Fruit fly (Drosophila melanogaster) whole organism, embryonic: ENCODE measurements around the gene Nepl9.

Experiments used
- Blimp-1 ChIP-seq: fragments of 200-800 bp; sonication (Bioruptor generic); optimal IDR thresholded peaks from 3 replicates; lab custom pipeline; 2018; ENCODE audit warnings: missing biosample characterization, missing genetic modification characterization, mild to moderate bottlenecking, moderate library complexity, missing genetic modification reagents
- BtbVII ChIP-seq: fragments of 200-800 bp; sonication (Bioruptor generic); optimal IDR thresholded peaks from 3 replicates; lab custom pipeline; 2017; ENCODE audit warnings: missing biosample characterization, mild to moderate bottlenecking, missing genetic modification characterization
- CG10267 ChIP-seq: fragments of 200-800 bp; sonication (Bioruptor generic); optimal IDR thresholded peaks from 2 replicates; lab custom pipeline; 2018; ENCODE audit warnings: missing biosample characterization, mild to moderate bottlenecking, missing genetic modification characterization, moderate library complexity
- CG10654 ChIP-seq: fragments of 200-800 bp; sonication (Bioruptor generic); optimal IDR thresholded peaks from 2 replicates; lab custom pipeline; 2016; ENCODE audit warnings: missing biosample characterization, missing genetic modification characterization
- CG11398 ChIP-seq: fragments of 200-800 bp; sonication (Bioruptor generic); optimal IDR thresholded peaks from 2 replicates; lab custom pipeline; 2016; ENCODE audit warnings: missing biosample characterization, missing genetic modification characterization
- CG13775 ChIP-seq: fragments of 200-800 bp; sonication (Bioruptor generic); optimal IDR thresholded peaks from 3 replicates; lab custom pipeline; 2017; ENCODE audit warnings: missing biosample characterization, mild to moderate bottlenecking, missing genetic modification characterization
- CG15269 ChIP-seq: fragments of 200-800 bp; sonication (Bioruptor generic); optimal IDR thresholded peaks from 2 replicates; lab custom pipeline; 2018; ENCODE audit warnings: missing biosample characterization, mild to moderate bottlenecking, missing genetic modification characterization, moderate library complexity
- CG17186 ChIP-seq: fragments of 200-800 bp; sonication (Bioruptor generic); optimal IDR thresholded peaks from 3 replicates; lab custom pipeline; 2017; ENCODE audit warnings: missing biosample characterization, missing genetic modification reagents, missing genetic modification characterization
- CG17385 ChIP-seq: fragments of 200-800 bp; sonication (Bioruptor generic); optimal IDR thresholded peaks from 3 replicates; lab custom pipeline; 2018; ENCODE audit warnings: missing biosample characterization, mild to moderate bottlenecking, missing genetic modification characterization
- CG18599 ChIP-seq: fragments of 200-800 bp; sonication (Bioruptor generic); optimal IDR thresholded peaks from 3 replicates; lab custom pipeline; 2017; ENCODE audit warnings: missing biosample characterization, missing genetic modification characterization, mild to moderate bottlenecking, moderate library complexity, missing genetic modification reagents
- CG2875 ChIP-seq: fragments of 200-800 bp; sonication (Bioruptor generic); optimal IDR thresholded peaks from 2 replicates; lab custom pipeline; 2017; ENCODE audit warnings: missing biosample characterization, mild to moderate bottlenecking, missing genetic modification characterization, missing genetic modification reagents
- CG30020 ChIP-seq: fragments of 200-800 bp; optimal IDR thresholded peaks from 2 replicates; lab custom pipeline; 2019; ENCODE audit warnings: missing biosample characterization, mild to moderate bottlenecking, missing genetic modification characterization, moderate library complexity
- CG34376 ChIP-seq: fragments of 200-800 bp; sonication (Bioruptor generic); optimal IDR thresholded peaks from 2 replicates; lab custom pipeline; 2018; ENCODE audit warnings: missing biosample characterization, mild to moderate bottlenecking, missing genetic modification characterization
- CG3995 ChIP-seq: fragments of 200-800 bp; sonication (Bioruptor generic); optimal IDR thresholded peaks from 3 replicates; lab custom pipeline; 2016; ENCODE audit warnings: missing biosample characterization, missing genetic modification characterization
- CG4328 ChIP-seq: fragments of 200-800 bp; sonication (Bioruptor generic); optimal IDR thresholded peaks from 3 replicates; lab custom pipeline; 2017; ENCODE audit warnings: missing biosample characterization, missing genetic modification reagents, missing genetic modification characterization
- CG4820 ChIP-seq: fragments of 200-800 bp; sonication (Bioruptor generic); optimal IDR thresholded peaks from 3 replicates; lab custom pipeline; 2016; ENCODE audit warnings: missing biosample characterization, missing genetic modification characterization
- CG5180 ChIP-seq: fragments of 200-800 bp; sonication (Bioruptor generic); optimal IDR thresholded peaks from 3 replicates; lab custom pipeline; 2017; ENCODE audit warnings: missing biosample characterization, missing genetic modification characterization, mild to moderate bottlenecking, moderate library complexity, missing genetic modification reagents
- CG6854 ChIP-seq: fragments of 200-800 bp; sonication (Bioruptor generic); optimal IDR thresholded peaks from 3 replicates; lab custom pipeline; 2017; ENCODE audit warnings: missing biosample characterization, mild to moderate bottlenecking, missing genetic modification characterization
- CG8924 ChIP-seq: fragments of 200-800 bp; optimal IDR thresholded peaks from 3 replicates; lab custom pipeline; 2019; ENCODE audit warnings: missing biosample characterization, mild to moderate bottlenecking, missing genetic modification characterization, moderate library complexity
- CG8944 ChIP-seq: fragments of 200-800 bp; sonication (Bioruptor generic); optimal IDR thresholded peaks from 3 replicates; lab custom pipeline; 2016; ENCODE audit warnings: missing biosample characterization, missing genetic modification characterization
- D19A ChIP-seq: fragments of 200-800 bp; optimal IDR thresholded peaks from 3 replicates; lab custom pipeline; 2019; ENCODE audit warnings: missing biosample characterization, mild to moderate bottlenecking, missing genetic modification characterization, moderate library complexity
- Dfd ChIP-seq, 2 experiments: fragments of >200 bp; optimal IDR thresholded peaks; 2 replicates each; lab custom pipeline; 2017; ENCODE audit warnings: missing biosample characterization in 2 of 2, missing genetic modification characterization in 2 of 2
- Ets97D ChIP-seq: fragments of 200-800 bp; sonication (Bioruptor generic); optimal IDR thresholded peaks from 3 replicates; lab custom pipeline; 2016; ENCODE audit warnings: missing biosample characterization, missing genetic modification characterization
- Gsc ChIP-seq: fragments of 200-800 bp; sonication (Bioruptor generic); IDR thresholded peaks from 2 replicates; pipeline ENCODE4 v1.3.6; 2022; ENCODE audit warnings: missing biosample characterization, missing genetic modification characterization
- H2.0 ChIP-seq: fragments of 200-800 bp; sonication (Bioruptor generic); IDR thresholded peaks from 2 replicates; pipeline ENCODE4 v1.3.6; 2022; ENCODE audit warnings: missing biosample characterization, missing genetic modification characterization
- Hr39 ChIP-seq: fragments of >200 bp; optimal IDR thresholded peaks from 2 replicates; lab custom pipeline; 2017
- Mrtf ChIP-seq: fragments of 200-800 bp; sonication (Bioruptor generic); IDR thresholded peaks from 3 replicates; pipeline ENCODE4 v1.3.6; 2022; ENCODE audit warnings: missing biosample characterization, missing genetic modification characterization
- Oaz ChIP-seq: fragments of 200-800 bp; sonication (Bioruptor generic); IDR thresholded peaks from 2 replicates; pipeline ENCODE4 v1.3.6; 2022; ENCODE audit warnings: missing biosample characterization, missing genetic modification characterization
- Rx ChIP-seq: fragments of 200-800 bp; sonication (Bioruptor generic); IDR thresholded peaks from 2 replicates; pipeline ENCODE4 v1.3.6; 2022; ENCODE audit warnings: missing biosample characterization, missing genetic modification characterization
- Sox102F ChIP-seq: fragments of 200-800 bp; sonication (Bioruptor generic); optimal IDR thresholded peaks from 2 replicates; lab custom pipeline; 2018; ENCODE audit warnings: missing biosample characterization, mild to moderate bottlenecking, missing genetic modification characterization, moderate library complexity
- Trl ChIP-seq, 3 experiments: fragments of >200 bp in 2 of 3; fragments of 200-800 bp in 1 of 3; sonication (Bioruptor generic) in 1 of 3; optimal IDR thresholded peaks; 2 replicates in 1 of 3; 3 replicates in 2 of 3; lab custom pipeline; 2016 to 2017; ENCODE audit warnings: missing biosample characterization in 1 of 3, missing genetic modification characterization in 1 of 3
- amos ChIP-seq: fragments of 200-800 bp; sonication (Bioruptor generic); IDR thresholded peaks from 2 replicates; pipeline ENCODE4 v1.3.6; 2022; ENCODE audit warnings: missing biosample characterization, missing genetic modification characterization; ENCODE audit not compliant: partially characterized antibody
- croc ChIP-seq: fragments of 200-800 bp; sonication (Bioruptor generic); conservative IDR thresholded peaks from 3 replicates; pipeline ENCODE4 v1.3.6; 2022; ENCODE audit warnings: missing biosample characterization, missing genetic modification characterization
- gem ChIP-seq: fragments of 200-800 bp; sonication (Bioruptor generic); optimal IDR thresholded peaks from 2 replicates; lab custom pipeline; 2019; ENCODE audit warnings: missing biosample characterization, mild to moderate bottlenecking, missing genetic modification characterization, moderate library complexity
- h ChIP-seq: fragments of >200 bp; optimal IDR thresholded peaks from 2 replicates; lab custom pipeline; 2017
- kni ChIP-seq: fragments of 200-800 bp; sonication (Bioruptor generic); optimal IDR thresholded peaks from 3 replicates; lab custom pipeline; 2017; ENCODE audit warnings: mild to moderate bottlenecking, missing biosample characterization, missing genetic modification reagents, missing genetic modification characterization
- knrl ChIP-seq: fragments of 200-800 bp; sonication (Bioruptor generic); IDR thresholded peaks from 3 replicates; pipeline ENCODE4 v1.3.6; 2022; ENCODE audit warnings: missing biosample characterization, missing genetic modification characterization; ENCODE audit not compliant: partially characterized antibody
- lola ChIP-seq, 3 experiments: fragments of >200 bp in 2 of 3; fragments of 200-800 bp in 1 of 3; sonication (Bioruptor generic) in 1 of 3; optimal IDR thresholded peaks; 2 replicates each; lab custom pipeline; 2017 to 2019; ENCODE audit warnings: missing biosample characterization in 3 of 3, missing genetic modification characterization in 3 of 3, mild to moderate bottlenecking in 1 of 3, moderate library complexity in 1 of 3
- nau ChIP-seq: fragments of 200-800 bp; sonication (Bioruptor generic); optimal IDR thresholded peaks from 3 replicates; lab custom pipeline; 2017; ENCODE audit warnings: missing biosample characterization, mild to moderate bottlenecking, missing genetic modification characterization, missing genetic modification reagents
- psq ChIP-seq: fragments of 200-800 bp; sonication (Bioruptor generic); optimal IDR thresholded peaks from 2 replicates; lab custom pipeline; 2017; ENCODE audit warnings: missing biosample characterization, missing genetic modification characterization
- row ChIP-seq: fragments of 200-800 bp; sonication (Bioruptor generic); IDR thresholded peaks from 3 replicates; pipeline ENCODE4 v1.3.6; 2022; ENCODE audit warnings: missing biosample characterization, missing genetic modification characterization
- salm ChIP-seq: fragments of 200-800 bp; sonication (Bioruptor generic); optimal IDR thresholded peaks from 2 replicates; lab custom pipeline; 2018; ENCODE audit warnings: missing biosample characterization, mild to moderate bottlenecking, missing genetic modification characterization
- sens-2 ChIP-seq: fragments of 200-800 bp; sonication (Bioruptor generic); IDR thresholded peaks from 2 replicates; pipeline ENCODE4 v1.3.6; 2022; ENCODE audit warnings: missing biosample characterization, missing genetic modification characterization
- sqz ChIP-seq: fragments of 200-800 bp; sonication (Bioruptor generic); optimal IDR thresholded peaks from 3 replicates; lab custom pipeline; 2018; ENCODE audit warnings: missing biosample characterization, mild to moderate bottlenecking, missing genetic modification characterization
- vvl ChIP-seq: fragments of 200-800 bp; sonication (Bioruptor generic); IDR thresholded peaks from 2 replicates; pipeline ENCODE4 v1.3.6; 2022; ENCODE audit warnings: missing biosample characterization, missing genetic modification characterization
- zf30C ChIP-seq: fragments of 200-800 bp; sonication (Bioruptor generic); optimal IDR thresholded peaks from 3 replicates; lab custom pipeline; 2018; ENCODE audit warnings: missing biosample characterization, mild to moderate bottlenecking, missing genetic modification characterization

The Nepl9 gene

dm6 chr2L:16804376-16804934 lies 32.6 kb downstream of the Nepl9 start, which contains the start of gene CG13272:
CG13272 (plus strand) TSS chr2L:16804884.
- TF ChIP-seq kni (GFP tag; lab: Kevin White, UChicago) (peak; percentile 41), D19A (tag; lab: Kevin White, UChicago) (peak; percentile 80), Mrtf (no peak), vvl (GFP tag; lab: Robert Waterston, UW) (peak; percentile 20; the same call in 1 of the 2 replicates), Blimp-1 (peak; percentile 82)

dm6 chr2L:16803638-16804037 lies 33.4 kb downstream of the Nepl9 start:
- peak; percentile 5 for TF ChIP-seq Sox102F
- TF ChIP-seq CG10654, result no peak
- TF ChIP-seq row (GFP tag; lab: Robert Waterston, UW), result peak; percentile 30; the same call in 2 of the 3 replicates
- peak; percentile 31 for TF ChIP-seq gem (tag; lab: Kevin White, UChicago)

dm6 chr2L:16801578-16802152 lies 35.4 kb downstream of the Nepl9 start:
- TF ChIP-seq Dfd (GFP tag; optimal IDR thresholded peaks at IDR 0.05; lab: Kevin White, UChicago) (no peak), CG17186 (GFP tag; lab: Kevin White, UChicago) (no peak), nau (no peak), CG34376 (GFP tag; lab: Kevin White, UChicago) (peak; percentile 78), Ets97D (GFP tag; lab: Kevin White, UChicago) (no peak), CG2875 (GFP tag; lab: Kevin White, UChicago) (no peak), knrl (GFP tag; lab: Robert Waterston, UW) (no peak), CG8944 (GFP tag; lab: Kevin White, UChicago) (no peak), CG4820 (no peak), CG5180 (GFP tag; lab: Kevin White, UChicago) (no peak), BtbVII (peak; percentile 83), Trl (optimal IDR thresholded peaks at IDR 0.05; lab: Kevin White, UChicago) (no peak), Trl (GFP tag; optimal IDR thresholded peaks at IDR 0.05; lab: Kevin White, UChicago) (no peak), Hr39 (no peak), CG15269 (tag; lab: Kevin White, UChicago) (no peak), CG17385 (no peak), CG11398 (no peak), CG30020 (tag; lab: Kevin White, UChicago) (no peak), Rx (no peak), h (no peak), amos (GFP tag; lab: Robert Waterston, UW) (no peak), H2.0 (GFP tag; lab: Robert Waterston, UW) (no peak), Gsc (GFP tag; lab: Robert Waterston, UW) (no peak), salm (tag; lab: Kevin White, UChicago) (peak; percentile 2), psq (no peak), CG8924 (tag; lab: Kevin White, UChicago) (no peak), Oaz (GFP tag; lab: Robert Waterston, UW) (no peak), sens-2 (GFP tag; lab: Robert Waterston, UW) (no peak), CG6854 (GFP tag; lab: Kevin White, UChicago) (peak; percentile 12), CG10267 (tag; lab: Kevin White, UChicago) (no peak), sqz (GFP tag; lab: Kevin White, UChicago) (no peak), croc (GFP tag; lab: Robert Waterston, UW) (no peak), CG3995 (GFP tag; lab: Kevin White, UChicago) (peak; percentile 94), CG4328 (GFP tag; lab: Kevin White, UChicago) (peak; percentile 2), zf30C (GFP tag; lab: Kevin White, UChicago) (no peak), row (GFP tag; lab: Robert Waterston, UW) (peak; percentile 9; the same call in 1 of the 3 replicates), lola (GFP tag; optimal IDR thresholded peaks at IDR 0.05; lab: Kevin White, UChicago) (no peak), CG13775 (GFP tag; lab: Kevin White, UChicago) (no peak), CG18599 (peak; percentile 6)
